Fruit fly (Drosophila melanogaster): ENCODE data around the gene Doc3.

Gene Doc3

dm6 chr3L:8985848-8986320 is 19.1 kb upstream of the Doc3 start, which contains the start of gene Galk:
Galk (minus strand) TSS chr3L:8986091.
- 0 out of 2 replicates have a peak, but pooled peaks have one; percentile 14 for TF ChIP-seq CG15336 (GFP tag; IDR thresholded peaks at IDR 0.05)
- TF ChIP-seq CG6163 (GFP tag; IDR thresholded peaks at IDR 0.05), result 0 out of 3 replicates have a peak, but pooled peaks have one; percentile 24
- 0 out of 2 replicates have a peak, but pooled peaks have one; percentile 32 for TF ChIP-seq CG11294 (GFP tag; IDR thresholded peaks at IDR 0.05)
- peak; percentile 78 for TF ChIP-seq fkh (GFP tag; optimal IDR thresholded peaks at IDR 0.05)
- TF ChIP-seq CG6792 (GFP tag; optimal IDR thresholded peaks at IDR 0.05), result no peak

- peak; percentile 13 for TF ChIP-seq fkh (GFP tag; optimal IDR thresholded peaks at IDR 0.05)
- TF ChIP-seq CG34406 (GFP tag; optimal IDR thresholded peaks at IDR 0.05), result no peak
Measured at dm6 chr3L:8986582-8986981, 18.4 kb upstream of the Doc3 start, which contains the start of gene CG5068. CG5068 (plus strand) TSS chr3L:8986710.

dm6 chr3L:8990128-8990527 is 14.9 kb upstream of the Doc3 start, which contains the start of gene CG5280:
CG5280 (minus strand) TSS chr3L:8990228.
- no peak for TF ChIP-seq CG3032 (tag; optimal IDR thresholded peaks at IDR 0.05)
- TF ChIP-seq Gug (GFP tag; IDR thresholded peaks at IDR 0.05), result no peak
- no peak for TF ChIP-seq Hr39 (GFP tag; optimal IDR thresholded peaks at IDR 0.05)
- no peak for TF ChIP-seq CG6276 (GFP tag; optimal IDR thresholded peaks at IDR 0.05)
- no peak for TF ChIP-seq CG11762 (GFP tag; optimal IDR thresholded peaks at IDR 0.05; ENCODE audit: insufficient read depth)
- TF ChIP-seq Hr38 (GFP tag; optimal IDR thresholded peaks at IDR 0.05), result no peak
- no peak for TF ChIP-seq Sox15 (GFP tag; optimal IDR thresholded peaks at IDR 0.05)
- no peak for TF ChIP-seq Ets96B (tag; optimal IDR thresholded peaks at IDR 0.05)
- TF ChIP-seq OdsH (GFP tag; optimal IDR thresholded peaks at IDR 0.05), result no peak
- TF ChIP-seq Eip78C (GFP tag), result no peak
- no peak for TF ChIP-seq net (GFP tag; optimal IDR thresholded peaks at IDR 0.05)
- TF ChIP-seq Met (GFP tag; optimal IDR thresholded peaks at IDR 0.05), result no peak
- no peak for TF ChIP-seq Smox (GFP tag; optimal IDR thresholded peaks at IDR 0.05)
- no peak for TF ChIP-seq ss (GFP tag; optimal IDR thresholded peaks at IDR 0.05)
- TF ChIP-seq Eip75B (GFP tag; optimal IDR thresholded peaks at IDR 0.05), result no peak
- TF ChIP-seq dac (GFP tag; optimal IDR thresholded peaks at IDR 0.05), result no peak
- no peak for TF ChIP-seq acj6 (GFP tag; optimal IDR thresholded peaks at IDR 0.05)
- TF ChIP-seq eg (GFP tag; IDR thresholded peaks at IDR 0.05), result no peak
- no peak for TF ChIP-seq vri (GFP tag; optimal IDR thresholded peaks at IDR 0.05)
- no peak for TF ChIP-seq CG31627 (GFP tag; optimal IDR thresholded peaks at IDR 0.05)

- TF ChIP-seq dsx (GFP tag; optimal IDR thresholded peaks at IDR 0.05; ENCODE audit: poor library complexity, severe bottlenecking) (no peak), Hr4 (GFP tag; optimal IDR thresholded peaks at IDR 0.05) (peak; percentile 97), Met (GFP tag; optimal IDR thresholded peaks at IDR 0.05) (no peak), CG34406 (GFP tag; optimal IDR thresholded peaks at IDR 0.05) (peak; percentile 82), Lpt (GFP tag; optimal IDR thresholded peaks at IDR 0.05) (peak; percentile 91), dac (GFP tag; optimal IDR thresholded peaks at IDR 0.05) (peak; percentile 89), topi (GFP tag; optimal IDR thresholded peaks at IDR 0.05) (peak; percentile 88), fkh (GFP tag; optimal IDR thresholded peaks at IDR 0.05) (no peak), CG1621 (tag; optimal IDR thresholded peaks at IDR 0.05) (peak; percentile 43), fd59A (GFP tag; optimal IDR thresholded peaks at IDR 0.05) (peak; percentile 51), eg (GFP tag; IDR thresholded peaks at IDR 0.05) (peak; percentile 97), Hr38 (GFP tag; optimal IDR thresholded peaks at IDR 0.05) (peak; percentile 75), CG8319 (GFP tag; optimal IDR thresholded peaks at IDR 0.05) (peak; percentile 74), CG11294 (GFP tag; IDR thresholded peaks at IDR 0.05) (peak; percentile 82; the same call in 1 of the 2 replicates), CG31627 (GFP tag; optimal IDR thresholded peaks at IDR 0.05) (peak; percentile 92), esn (GFP tag; optimal IDR thresholded peaks at IDR 0.05) (peak; percentile 92), Sox14 (GFP tag; optimal IDR thresholded peaks at IDR 0.05) (peak; percentile 87), Sox15 (GFP tag; optimal IDR thresholded peaks at IDR 0.05) (peak; percentile 66), vri (GFP tag; optimal IDR thresholded peaks at IDR 0.05) (no peak), Eip93F (GFP tag; optimal IDR thresholded peaks at IDR 0.05) (peak; percentile 70), cyc (GFP tag; optimal IDR thresholded peaks at IDR 0.05) (peak; percentile 89), ss (GFP tag; optimal IDR thresholded peaks at IDR 0.05) (no peak), salr (GFP tag; optimal IDR thresholded peaks at IDR 0.05) (peak in 1 of 2 experiments; percentile 31), Hr39 (GFP tag; optimal IDR thresholded peaks at IDR 0.05) (peak; percentile 90), CG8632 (GFP tag; optimal IDR thresholded peaks at IDR 0.05) (peak; percentile 82), spab (GFP tag; optimal IDR thresholded peaks at IDR 0.05) (no peak), CG3032 (tag; optimal IDR thresholded peaks at IDR 0.05) (peak; percentile 53), Ets96B (tag; optimal IDR thresholded peaks at IDR 0.05) (peak; percentile 64), CG6163 (GFP tag; IDR thresholded peaks at IDR 0.05) (peak; percentile 95), CG8119 (GFP tag; IDR thresholded peaks at IDR 0.05) (peak; percentile 95), CG9139 (GFP tag; optimal IDR thresholded peaks at IDR 0.05) (no peak), CG11762 (GFP tag; optimal IDR thresholded peaks at IDR 0.05; ENCODE audit: insufficient read depth) (peak; percentile 74)
Measured at dm6 chr3L:8996173-8996767, 8.7 kb upstream of the Doc3 start.

Data from whole organism, prepupa.